Fruit fly (Drosophila melanogaster) whole organism, pupa: Measurements from ENCODE around the gene CG45428.

Source experiments
- CG10348 ChIP-seq: fragments of 200-800 bp; sonication (Bioruptor generic); IDR thresholded peaks from 2 replicates; pipeline ENCODE4 v1.3.6; 2022; ENCODE audit warnings: missing biosample characterization, missing genetic modification characterization
- CG12605 ChIP-seq: fragments of 200-800 bp; sonication (Bioruptor generic); IDR thresholded peaks from 2 replicates; pipeline ENCODE4 v1.3.6; 2022; ENCODE audit warnings: missing biosample characterization, missing genetic modification characterization
- CG13204 ChIP-seq: fragments of 200-800 bp; sonication (Bioruptor generic); optimal IDR thresholded peaks from 2 replicates; lab custom pipeline; 2018; ENCODE audit warnings: missing biosample characterization, mild to moderate bottlenecking, missing genetic modification characterization, moderate library complexity
- CG14655 ChIP-seq: fragments of 200-800 bp; sonication (Bioruptor generic); optimal IDR thresholded peaks from 3 replicates; lab custom pipeline; 2017; ENCODE audit warnings: mild to moderate bottlenecking, missing biosample characterization, missing genetic modification reagents, missing genetic modification characterization
- CG15710 ChIP-seq: fragments of 200-800 bp; sonication (Bioruptor generic); optimal IDR thresholded peaks from 2 replicates; lab custom pipeline; 2018; ENCODE audit warnings: missing biosample characterization, mild to moderate bottlenecking, missing genetic modification characterization, moderate library complexity
- CG17806 ChIP-seq: fragments of 200-800 bp; sonication (Bioruptor generic); optimal IDR thresholded peaks from 2 replicates; lab custom pipeline; 2018; ENCODE audit warnings: missing biosample characterization, mild to moderate bottlenecking, missing genetic modification characterization, moderate library complexity
- CG32121 ChIP-seq: fragments of 200-800 bp; sonication (Bioruptor generic); IDR thresholded peaks from 2 replicates; pipeline ENCODE4 v1.3.6; 2022; ENCODE audit warnings: missing biosample characterization, missing genetic modification characterization
- CG34367 ChIP-seq: fragments of 200-800 bp; sonication (Bioruptor generic); optimal IDR thresholded peaks from 2 replicates; lab custom pipeline; 2018; ENCODE audit warnings: missing biosample characterization, mild to moderate bottlenecking, missing genetic modification characterization
- CG4496 ChIP-seq: fragments of 200-800 bp; sonication (Bioruptor generic); IDR thresholded peaks from 3 replicates; pipeline ENCODE4 v1.3.6; 2022; ENCODE audit warnings: missing biosample characterization, missing genetic modification characterization
- CG8159 ChIP-seq: fragments of 200-800 bp; sonication (Bioruptor generic); optimal IDR thresholded peaks from 3 replicates; lab custom pipeline; 2018; ENCODE audit warnings: missing biosample characterization, mild to moderate bottlenecking, missing genetic modification characterization, moderate library complexity
- CG8301 ChIP-seq: fragments of 200-800 bp; sonication (Bioruptor generic); optimal IDR thresholded peaks from 2 replicates; lab custom pipeline; 2018; ENCODE audit warnings: missing biosample characterization, mild to moderate bottlenecking, missing genetic modification characterization
- CG9948 ChIP-seq: fragments of 200-800 bp; sonication (Bioruptor generic); optimal IDR thresholded peaks from 2 replicates; lab custom pipeline; 2018; ENCODE audit warnings: missing biosample characterization, mild to moderate bottlenecking, missing genetic modification characterization, moderate library complexity
- D1 ChIP-seq: fragments of 200-800 bp; sonication (Bioruptor generic); optimal IDR thresholded peaks from 2 replicates; lab custom pipeline; 2018; ENCODE audit warnings: missing biosample characterization, mild to moderate bottlenecking, missing genetic modification characterization, moderate library complexity
- EcR ChIP-seq: fragments of 200-800 bp; sonication (Bioruptor generic); optimal IDR thresholded peaks from 3 replicates; lab custom pipeline; 2019; ENCODE audit warnings: missing biosample characterization, missing genetic modification characterization, mild to moderate bottlenecking, moderate library complexity, missing genetic modification reagents
- Ets98B ChIP-seq: fragments of 200-800 bp; sonication (Bioruptor generic); IDR thresholded peaks from 2 replicates; pipeline ENCODE4 v1.3.6; 2022; ENCODE audit warnings: missing biosample characterization, missing genetic modification characterization
- Pif1A ChIP-seq: fragments of 200-800 bp; sonication (Bioruptor generic); optimal IDR thresholded peaks from 3 replicates; lab custom pipeline; 2016; ENCODE audit warnings: missing biosample characterization, missing genetic modification characterization
- Pif1B ChIP-seq: fragments of 200-800 bp; sonication (Bioruptor generic); optimal IDR thresholded peaks from 3 replicates; lab custom pipeline; 2016; ENCODE audit warnings: missing biosample characterization, missing genetic modification characterization
- Snoo ChIP-seq: fragments of 200-800 bp; sonication (Bioruptor generic); optimal IDR thresholded peaks from 3 replicates; lab custom pipeline; 2017; ENCODE audit warnings: missing biosample characterization, mild to moderate bottlenecking, missing genetic modification characterization, inconsistent platforms
- fd96Ca ChIP-seq: fragments of 200-800 bp; sonication (Bioruptor generic); IDR thresholded peaks from 3 replicates; pipeline ENCODE4 v1.3.6; 2022; ENCODE audit warnings: missing biosample characterization, missing genetic modification characterization
- gl ChIP-seq: fragments of 200-800 bp; sonication (Bioruptor generic); optimal IDR thresholded peaks from 2 replicates; lab custom pipeline; 2018; ENCODE audit warnings: missing biosample characterization, mild to moderate bottlenecking, missing genetic modification characterization
- rn ChIP-seq: fragments of 200-800 bp; sonication (Bioruptor generic); IDR thresholded peaks from 2 replicates; pipeline ENCODE4 v1.3.6; 2022; ENCODE audit warnings: missing biosample characterization, missing genetic modification characterization

Gene CG45428

dm6 chr3L:22821377-22821776 is 15.5 kb downstream of the CG45428 start:
- TF ChIP-seq CG9948 = no peak
- peak; percentile 34; the same call in 1 of the 2 replicates for TF ChIP-seq CG12605 (GFP tag; lab: Robert Waterston, UW)
- 0 out of 3 replicates have a peak, but pooled peaks have one; percentile 29 for TF ChIP-seq CG4496 (GFP tag; lab: Robert Waterston, UW)
- no peak for TF ChIP-seq CG17806
- no peak for TF ChIP-seq CG15710 (tag; lab: Kevin White, UChicago)
- no peak for TF ChIP-seq Ets98B (GFP tag; lab: Robert Waterston, UW)

dm6 chr3L:22820190-22820589 is 16.7 kb downstream of the CG45428 start:
- peak; percentile 15; the same call in 1 of the 2 replicates for TF ChIP-seq CG32121 (GFP tag; lab: Robert Waterston, UW)
- TF ChIP-seq CG12605 (GFP tag; lab: Robert Waterston, UW) = no peak
- no peak for TF ChIP-seq CG10348
- TF ChIP-seq gl (tag; lab: Kevin White, UChicago) = peak; percentile 2
- TF ChIP-seq CG14655 (GFP tag; lab: Kevin White, UChicago) = no peak
- TF ChIP-seq Ets98B (GFP tag; lab: Robert Waterston, UW) = no peak
- peak; percentile 91 for TF ChIP-seq EcR (GFP tag; lab: Kevin White, UChicago)
- TF ChIP-seq D1 (tag; lab: Kevin White, UChicago) = no peak
- TF ChIP-seq CG8159 = no peak
- no peak for TF ChIP-seq CG8301
- TF ChIP-seq Pif1A (GFP tag; lab: Kevin White, UChicago) = no peak
- TF ChIP-seq Snoo (tag; lab: Kevin White, UChicago) = no peak
- peak; percentile 81 for TF ChIP-seq CG13204
- TF ChIP-seq CG4496 (GFP tag; lab: Robert Waterston, UW) = peak; percentile 25; the same call in 1 of the 3 replicates
- TF ChIP-seq Pif1B (GFP tag; lab: Kevin White, UChicago) = no peak
- no peak for TF ChIP-seq CG9948
- TF ChIP-seq CG17806 = no peak
- no peak for TF ChIP-seq rn
- TF ChIP-seq CG15710 (tag; lab: Kevin White, UChicago) = no peak
- no peak for TF ChIP-seq CG34367 (tag; lab: Kevin White, UChicago)
- TF ChIP-seq fd96Ca (GFP tag; lab: Robert Waterston, UW) = 0 out of 3 replicates have a peak, but pooled peaks have one; percentile 28

dm6 chr3L:22801970-22802369 is 34.9 kb downstream of the CG45428 start:
- TF ChIP-seq CG4496 (GFP tag; lab: Robert Waterston, UW) (0 out of 3 replicates have a peak, but pooled peaks have one; percentile 33), CG13204 (peak; percentile 73), EcR (GFP tag; lab: Kevin White, UChicago) (peak; percentile 90), CG15710 (tag; lab: Kevin White, UChicago) (no peak)

- TF ChIP-seq Snoo (tag; lab: Kevin White, UChicago) = no peak
- TF ChIP-seq CG12605 (GFP tag; lab: Robert Waterston, UW) = no peak
- TF ChIP-seq fd96Ca (GFP tag; lab: Robert Waterston, UW) = no peak
- TF ChIP-seq D1 (tag; lab: Kevin White, UChicago) = no peak
- TF ChIP-seq CG34367 (tag; lab: Kevin White, UChicago) = no peak
- TF ChIP-seq CG32121 (GFP tag; lab: Robert Waterston, UW) = no peak
- no peak for TF ChIP-seq Ets98B (GFP tag; lab: Robert Waterston, UW)
Observed at dm6 chr3L:22795604-22796003, 41.3 kb downstream of the CG45428 start.

dm6 chr3L:22791622-22792021 is 45.2 kb downstream of the CG45428 start:
- TF ChIP-seq gl (tag; lab: Kevin White, UChicago) = no peak
- no peak for TF ChIP-seq CG4496 (GFP tag; lab: Robert Waterston, UW)
- no peak for TF ChIP-seq Ets98B (GFP tag; lab: Robert Waterston, UW)
- TF ChIP-seq CG13204 = no peak

- TF ChIP-seq CG34367 (tag; lab: Kevin White, UChicago) (no peak), CG15710 (tag; lab: Kevin White, UChicago) (no peak), CG4496 (GFP tag; lab: Robert Waterston, UW) (no peak), Snoo (tag; lab: Kevin White, UChicago) (no peak), rn (no peak), gl (tag; lab: Kevin White, UChicago) (no peak), CG13204 (no peak), CG9948 (no peak), CG32121 (GFP tag; lab: Robert Waterston, UW) (no peak), D1 (tag; lab: Kevin White, UChicago) (no peak), Ets98B (GFP tag; lab: Robert Waterston, UW) (no peak), CG14655 (GFP tag; lab: Kevin White, UChicago) (no peak), CG12605 (GFP tag; lab: Robert Waterston, UW) (no peak), CG8301 (no peak), Pif1B (GFP tag; lab: Kevin White, UChicago) (no peak), CG17806 (no peak), EcR (GFP tag; lab: Kevin White, UChicago) (no peak), CG10348 (no peak), CG8159 (no peak), fd96Ca (GFP tag; lab: Robert Waterston, UW) (no peak)
- TF ChIP-seq, all 21 proteins: peak for 0
Observed at dm6 chr3L:22787947-22788489, 48.9 kb downstream of the CG45428 start, which contains the start of gene CG14448. Gene CG14448, plus strand, starts transcription at chr3L:22788439.
